1 fruit fly cellular context compared by ENCODE assay signal in genomic region chr3R:26230016-26230415, dm6.
TF ChIP-seq lines count a peak whose summit lies in the region.

TSS of gene CG12290 (plus strand) at chr3R:26230248.

TF ChIP-seq in whole organism, embryonic, 481 proteins besides CTCF, POLR2A, EP300 and RAD21 (continued from another document):
- peak; percentile 34 for TF ChIP-seq Hmr (GFP tag; optimal IDR thresholded peaks at IDR 0.05; lab: Kevin White, UChicago)
- TF ChIP-seq prd (optimal IDR thresholded peaks at IDR 0.05; lab: Kevin White, UChicago) = no peak
- 0 out of 3 replicates have a peak, but pooled peaks have one; percentile 32 for TF ChIP-seq prd (GFP tag; IDR thresholded peaks at IDR 0.05; lab: Robert Waterston, UW)
- peak; percentile 49; the same call in 1 of the 2 replicates for TF ChIP-seq bowl (GFP tag; IDR thresholded peaks at IDR 0.05; lab: Robert Waterston, UW)
- no peak for TF ChIP-seq HLHmδ (GFP tag; optimal IDR thresholded peaks at IDR 0.05; lab: Kevin White, UChicago)
- TF ChIP-seq CG17912 (GFP tag; optimal IDR thresholded peaks at IDR 0.05; lab: Kevin White, UChicago) = no peak
- peak; percentile 64 for TF ChIP-seq Drgx (GFP tag; IDR thresholded peaks at IDR 0.05; lab: Robert Waterston, UW)
- peak; percentile 41; the same call in 1 of the 3 replicates for TF ChIP-seq gce (GFP tag; IDR thresholded peaks at IDR 0.05; lab: Robert Waterston, UW)
- no peak for TF ChIP-seq CG1602 (GFP tag; optimal IDR thresholded peaks at IDR 0.05; lab: Kevin White, UChicago)
- TF ChIP-seq Deaf1 (tag; optimal IDR thresholded peaks at IDR 0.05; lab: Kevin White, UChicago) = peak; percentile 87
- TF ChIP-seq HmgZ (tag; optimal IDR thresholded peaks at IDR 0.05; lab: Kevin White, UChicago) = peak; percentile 34
- peak; percentile 17 for TF ChIP-seq dm (GFP tag; optimal IDR thresholded peaks at IDR 0.05; lab: Kevin White, UChicago)
- TF ChIP-seq hkb (optimal IDR thresholded peaks at IDR 0.05; lab: Kevin White, UChicago) = no peak
- peak; percentile 53 for TF ChIP-seq hkb (GFP tag; IDR thresholded peaks at IDR 0.05; lab: Robert Waterston, UW)
- peak; percentile 15 for TF ChIP-seq unpg (GFP tag; optimal IDR thresholded peaks at IDR 0.05; lab: Kevin White, UChicago)
- peak; percentile 2 for TF ChIP-seq pb (GFP tag; optimal IDR thresholded peaks at IDR 0.05; lab: Kevin White, UChicago)
- no peak for TF ChIP-seq esg (GFP tag; conservative IDR thresholded peaks at IDR 0.05; lab: Robert Waterston, UW)
- peak; percentile 19; the same call in 1 of the 2 replicates for TF ChIP-seq CG3847 (GFP tag; IDR thresholded peaks at IDR 0.05; lab: Robert Waterston, UW)
- 0 out of 2 replicates have a peak, but pooled peaks have one; percentile 13 for TF ChIP-seq Awh (GFP tag; IDR thresholded peaks at IDR 0.05; lab: Robert Waterston, UW)
- TF ChIP-seq CG15514 (GFP tag; optimal IDR thresholded peaks at IDR 0.05; lab: Kevin White, UChicago) = no peak
- peak; percentile 71 for TF ChIP-seq CG13287 (GFP tag; IDR thresholded peaks at IDR 0.05; lab: Robert Waterston, UW; ENCODE audit: partially characterized antibody)
- TF ChIP-seq nau (GFP tag; optimal IDR thresholded peaks at IDR 0.05; lab: Kevin White, UChicago) = no peak
- TF ChIP-seq tgo (GFP tag; IDR thresholded peaks at IDR 0.05; lab: Robert Waterston, UW) = peak; percentile 37; the same call in 1 of the 3 replicates
- TF ChIP-seq dan (GFP tag; IDR thresholded peaks at IDR 0.05; lab: Robert Waterston, UW) = no peak
- TF ChIP-seq bbx (GFP tag; IDR thresholded peaks at IDR 0.05; lab: Robert Waterston, UW; ENCODE audit: partially characterized antibody) = peak; percentile 46; the same call in 1 of the 2 replicates
- peak; percentile 25 for TF ChIP-seq dmrt99B (tag; optimal IDR thresholded peaks at IDR 0.05; lab: Kevin White, UChicago)
- TF ChIP-seq Meics (GFP tag; optimal IDR thresholded peaks at IDR 0.05; lab: Kevin White, UChicago) = peak; percentile 17
- peak; percentile 13 for TF ChIP-seq odd (GFP tag; optimal IDR thresholded peaks at IDR 0.05; lab: Kevin White, UChicago)
- peak; percentile 44; the same call in 1 of the 2 replicates for TF ChIP-seq Bgb (GFP tag; IDR thresholded peaks at IDR 0.05; lab: Robert Waterston, UW; ENCODE audit: partially characterized antibody)
- TF ChIP-seq bcd (GFP tag; optimal IDR thresholded peaks at IDR 0.05; lab: Kevin White, UChicago) = peak; percentile 6
- no peak for TF ChIP-seq danr (GFP tag; IDR thresholded peaks at IDR 0.05; lab: Robert Waterston, UW)
- TF ChIP-seq Sox100B (GFP tag; optimal IDR thresholded peaks at IDR 0.05; lab: Kevin White, UChicago) = no peak
- TF ChIP-seq Sry-β (GFP tag; optimal IDR thresholded peaks at IDR 0.05; lab: Kevin White, UChicago) = no peak
- peak; percentile 56; the same call in 1 of the 3 replicates for TF ChIP-seq CG6175 (GFP tag; IDR thresholded peaks at IDR 0.05; lab: Robert Waterston, UW)
- TF ChIP-seq CG14050 (GFP tag; IDR thresholded peaks at IDR 0.05; lab: Robert Waterston, UW) = 0 out of 3 replicates have a peak, but pooled peaks have one; percentile 20
- 0 out of 2 replicates have a peak, but pooled peaks have one; percentile 12 for TF ChIP-seq CG6689 (GFP tag; IDR thresholded peaks at IDR 0.05; lab: Robert Waterston, UW)
- peak; percentile 57; the same call in 2 of the 3 replicates for TF ChIP-seq Dbx (GFP tag; IDR thresholded peaks at IDR 0.05; lab: Robert Waterston, UW)
- peak; percentile 57 for TF ChIP-seq her (GFP tag; optimal IDR thresholded peaks at IDR 0.05; lab: Kevin White, UChicago)
- 0 out of 2 replicates have a peak, but pooled peaks have one; percentile 7 for TF ChIP-seq CG4730 (GFP tag; IDR thresholded peaks at IDR 0.05; lab: Robert Waterston, UW)
- TF ChIP-seq nom (GFP tag; optimal IDR thresholded peaks at IDR 0.05; lab: Kevin White, UChicago) = peak; percentile 51
- TF ChIP-seq CG10959 (GFP tag; IDR thresholded peaks at IDR 0.05; lab: Robert Waterston, UW) = no peak
- TF ChIP-seq CG42726 (GFP tag; IDR thresholded peaks at IDR 0.05; lab: Robert Waterston, UW; ENCODE audit: partially characterized antibody) = peak; percentile 48; the same call in 1 of the 2 replicates
- TF ChIP-seq rib (GFP tag; IDR thresholded peaks at IDR 0.05; lab: Robert Waterston, UW) = peak; percentile 75; the same call in 1 of the 2 replicates
- TF ChIP-seq CG34376 (GFP tag; optimal IDR thresholded peaks at IDR 0.05; lab: Kevin White, UChicago) = peak; percentile 6
- 0 out of 2 replicates have a peak, but pooled peaks have one; percentile 14 for TF ChIP-seq CG31224 (GFP tag; IDR thresholded peaks at IDR 0.05; lab: Robert Waterston, UW)
- no peak for TF ChIP-seq Usf (GFP tag; optimal IDR thresholded peaks at IDR 0.05; lab: Kevin White, UChicago)
- TF ChIP-seq Sox102F (GFP tag; optimal IDR thresholded peaks at IDR 0.05; lab: Kevin White, UChicago) = peak; percentile 7
- TF ChIP-seq emc (GFP tag; optimal IDR thresholded peaks at IDR 0.05; lab: Kevin White, UChicago) = no peak
- TF ChIP-seq tap (tag; optimal IDR thresholded peaks at IDR 0.05; lab: Kevin White, UChicago) = peak; percentile 6
- TF ChIP-seq Mrtf (GFP tag; IDR thresholded peaks at IDR 0.05; lab: Robert Waterston, UW) = 0 out of 3 replicates have a peak, but pooled peaks have one; percentile 15
- 0 out of 2 replicates have a peak, but pooled peaks have one; percentile 25 for TF ChIP-seq tna (GFP tag; IDR thresholded peaks at IDR 0.05; lab: Robert Waterston, UW; ENCODE audit: partially characterized antibody)
- TF ChIP-seq ken (GFP tag; IDR thresholded peaks at IDR 0.05; lab: Robert Waterston, UW) = 0 out of 3 replicates have a peak, but pooled peaks have one; percentile 41
- TF ChIP-seq cwo (GFP tag; optimal IDR thresholded peaks at IDR 0.05; lab: Kevin White, UChicago) = peak; percentile 20
- peak; percentile 51 for TF ChIP-seq NfI (GFP tag; optimal IDR thresholded peaks at IDR 0.05; lab: Kevin White, UChicago)
- TF ChIP-seq CG31441 (GFP tag; IDR thresholded peaks at IDR 0.05; lab: Robert Waterston, UW) = 0 out of 2 replicates have a peak, but pooled peaks have one; percentile 10
- TF ChIP-seq row (GFP tag; IDR thresholded peaks at IDR 0.05; lab: Robert Waterston, UW) = peak; percentile 32; the same call in 1 of the 3 replicates
- peak; percentile 29 for TF ChIP-seq B-H2 (GFP tag; optimal IDR thresholded peaks at IDR 0.05; lab: Kevin White, UChicago)
- TF ChIP-seq unc-4 (GFP tag; IDR thresholded peaks at IDR 0.05; lab: Robert Waterston, UW; ENCODE audit: partially characterized antibody) = peak; percentile 53
- peak; percentile 27 for TF ChIP-seq HmgD (GFP tag; optimal IDR thresholded peaks at IDR 0.05; lab: Kevin White, UChicago)
- peak; percentile 40 for TF ChIP-seq CHES-1-like (GFP tag; optimal IDR thresholded peaks at IDR 0.05; lab: Kevin White, UChicago)
- TF ChIP-seq CG12769 (tag; optimal IDR thresholded peaks at IDR 0.05; lab: Kevin White, UChicago) = peak; percentile 51
- peak; percentile 27 for TF ChIP-seq sd (tag; optimal IDR thresholded peaks at IDR 0.05; lab: Kevin White, UChicago)
- peak; percentile 28 for TF ChIP-seq ems (GFP tag; optimal IDR thresholded peaks at IDR 0.05; lab: Kevin White, UChicago)
- TF ChIP-seq ewg (GFP tag; optimal IDR thresholded peaks at IDR 0.05; lab: Kevin White, UChicago) = no peak
- peak; percentile 93 for TF ChIP-seq Med (GFP tag; lab: Kevin White, UChicago)
- peak; percentile 54 for TF ChIP-seq CG17385 (GFP tag; optimal IDR thresholded peaks at IDR 0.05; lab: Kevin White, UChicago)
- TF ChIP-seq NC2β (GFP tag; optimal IDR thresholded peaks at IDR 0.05; lab: Kevin White, UChicago) = peak; percentile 4
- TF ChIP-seq Oli (tag; optimal IDR thresholded peaks at IDR 0.05; lab: Kevin White, UChicago) = peak; percentile 12
- TF ChIP-seq Spps (tag; optimal IDR thresholded peaks at IDR 0.05; lab: Kevin White, UChicago) = no peak
- TF ChIP-seq CG18599 (GFP tag; optimal IDR thresholded peaks at IDR 0.05; lab: Kevin White, UChicago) = peak; percentile 8
- peak; percentile 2 for TF ChIP-seq Six4 (GFP tag; optimal IDR thresholded peaks at IDR 0.05; lab: Kevin White, UChicago)
- 0 out of 3 replicates have a peak, but pooled peaks have one; percentile 21 for TF ChIP-seq CG7963 (GFP tag; IDR thresholded peaks at IDR 0.05; lab: Robert Waterston, UW; ENCODE audit: partially characterized antibody)
- TF ChIP-seq lbe (GFP tag; optimal IDR thresholded peaks at IDR 0.05; lab: Kevin White, UChicago) = no peak
- peak; percentile 28 for TF ChIP-seq grau (tag; optimal IDR thresholded peaks at IDR 0.05; lab: Kevin White, UChicago)
- 0 out of 3 replicates have a peak, but pooled peaks have one; percentile 43 for TF ChIP-seq CG11695 (GFP tag; IDR thresholded peaks at IDR 0.05; lab: Robert Waterston, UW)
- TF ChIP-seq gcm2 (GFP tag; optimal IDR thresholded peaks at IDR 0.05; lab: Kevin White, UChicago) = no peak
- TF ChIP-seq bigmax (GFP tag; optimal IDR thresholded peaks at IDR 0.05; lab: Kevin White, UChicago) = no peak
- peak; percentile 39; the same call in 1 of the 3 replicates for TF ChIP-seq dysf (GFP tag; IDR thresholded peaks at IDR 0.05; lab: Robert Waterston, UW)
- TF ChIP-seq CG3163 (GFP tag; optimal IDR thresholded peaks at IDR 0.05; lab: Kevin White, UChicago) = peak; percentile 31
- peak; percentile 66 for TF ChIP-seq CG7987 (GFP tag; optimal IDR thresholded peaks at IDR 0.05; lab: Kevin White, UChicago)
- TF ChIP-seq CG11247 (GFP tag; IDR thresholded peaks at IDR 0.05; lab: Robert Waterston, UW) = peak; percentile 56
- no peak for TF ChIP-seq C15 (GFP tag; IDR thresholded peaks at IDR 0.05; lab: Robert Waterston, UW)
- peak; percentile 53 for TF ChIP-seq kah (GFP tag; optimal IDR thresholded peaks at IDR 0.05; lab: Kevin White, UChicago)
- TF ChIP-seq Hsf (GFP tag; optimal IDR thresholded peaks at IDR 0.05; lab: Kevin White, UChicago) = no peak
- 0 out of 2 replicates have a peak, but pooled peaks have one; percentile 8 for TF ChIP-seq lmd (GFP tag; IDR thresholded peaks at IDR 0.05; lab: Robert Waterston, UW)
- peak; percentile 24 for TF ChIP-seq CG1603 (tag; optimal IDR thresholded peaks at IDR 0.05; lab: Kevin White, UChicago)
- TF ChIP-seq so (GFP tag; IDR thresholded peaks at IDR 0.05; lab: Robert Waterston, UW) = peak; percentile 58; the same call in 1 of the 3 replicates
- TF ChIP-seq wek (GFP tag; optimal IDR thresholded peaks at IDR 0.05; lab: Kevin White, UChicago) = no peak
- peak; percentile 19; the same call in 1 of the 2 replicates for TF ChIP-seq amos (GFP tag; IDR thresholded peaks at IDR 0.05; lab: Robert Waterston, UW; ENCODE audit: partially characterized antibody)
- TF ChIP-seq Opbp (GFP tag; IDR thresholded peaks at IDR 0.05; lab: Robert Waterston, UW; ENCODE audit: partially characterized antibody) = 0 out of 3 replicates have a peak, but pooled peaks have one; percentile 28
- TF ChIP-seq Xrp1 (GFP tag; IDR thresholded peaks at IDR 0.05; lab: Robert Waterston, UW) = peak; percentile 31; the same call in 1 of the 2 replicates
- no peak for TF ChIP-seq cato (GFP tag; optimal IDR thresholded peaks at IDR 0.05; lab: Kevin White, UChicago; ENCODE audit: borderline replicate concordance)
- 0 out of 3 replicates have a peak, but pooled peaks have one; percentile 36 for TF ChIP-seq zfh1 (GFP tag; IDR thresholded peaks at IDR 0.05; lab: Robert Waterston, UW)
- no peak for TF ChIP-seq kay (GFP tag; optimal IDR thresholded peaks at IDR 0.05; lab: Kevin White, UChicago)
- peak; percentile 47; the same call in 1 of the 2 replicates for TF ChIP-seq stc (GFP tag; IDR thresholded peaks at IDR 0.05; lab: Robert Waterston, UW)
- peak; percentile 75 for TF ChIP-seq CG11504 (tag; optimal IDR thresholded peaks at IDR 0.05; lab: Kevin White, UChicago)
- peak; percentile 8 for TF ChIP-seq gro (GFP tag; optimal IDR thresholded peaks at IDR 0.05; lab: Kevin White, UChicago)
- TF ChIP-seq hbn (GFP tag; IDR thresholded peaks at IDR 0.05; lab: Robert Waterston, UW; ENCODE audit: partially characterized antibody) = 0 out of 2 replicates have a peak, but pooled peaks have one; percentile 33
- TF ChIP-seq stwl (tag; optimal IDR thresholded peaks at IDR 0.05; lab: Kevin White, UChicago) = no peak
- peak; percentile 85 to 90 for TF ChIP-seq Trl (optimal IDR thresholded peaks at IDR 0.05; lab: Kevin White, UChicago)
- peak; percentile 81 for TF ChIP-seq Trl (GFP tag; optimal IDR thresholded peaks at IDR 0.05; lab: Kevin White, UChicago)
- 0 out of 2 replicates have a peak, but pooled peaks have one; percentile 6 for TF ChIP-seq CG7372 (GFP tag; IDR thresholded peaks at IDR 0.05; lab: Robert Waterston, UW)
- TF ChIP-seq CG1832 (GFP tag; optimal IDR thresholded peaks at IDR 0.05; lab: Kevin White, UChicago) = peak; percentile 46
- peak; percentile 17 for TF ChIP-seq chn (GFP tag; optimal IDR thresholded peaks at IDR 0.05; lab: Kevin White, UChicago)
- TF ChIP-seq z (GFP tag; IDR thresholded peaks at IDR 0.05; lab: Robert Waterston, UW) = peak; percentile 74; the same call in 2 of the 3 replicates
- TF ChIP-seq ATbp (GFP tag; optimal IDR thresholded peaks at IDR 0.05; lab: Kevin White, UChicago) = peak; percentile 12
- TF ChIP-seq Fer1 (GFP tag; optimal IDR thresholded peaks at IDR 0.05; lab: Kevin White, UChicago) = peak; percentile 21
- no peak for TF ChIP-seq Ssrp (tag; optimal IDR thresholded peaks at IDR 0.05; lab: Kevin White, UChicago)
- TF ChIP-seq ind (GFP tag; optimal IDR thresholded peaks at IDR 0.05; lab: Kevin White, UChicago) = no peak
